Worm (Caenorhabditis elegans) whole organism, L1 larva: ENCODE results near the gene M04C3.5.

Experiments
- C16A3.4 ChIP-seq: fragments of 150-350 bp; optimal IDR thresholded peaks from 2 replicates; lab custom pipeline; 2014; ENCODE audit warnings: missing biosample characterization, missing genetic modification characterization
- ama-1 ChIP-seq: fragments of 150-350 bp; optimal IDR thresholded peaks from 2 replicates; lab custom pipeline; 2014
- ces-1 ChIP-seq: fragments of 150-350 bp; optimal IDR thresholded peaks from 2 replicates; lab custom pipeline; 2014; ENCODE audit warnings: missing biosample characterization, missing genetic modification reagents, missing genetic modification characterization
- efl-1 ChIP-seq, 4 experiments: fragments of 150-350 bp; optimal IDR thresholded peaks in 3 of 4; peaks in 1 of 4; 1 replicate in 1 of 4; 2 replicates in 3 of 4; lab custom pipeline; 2014; ENCODE audit warnings: missing biosample characterization in 2 of 4, missing genetic modification characterization in 2 of 4, missing genetic modification reagents in 2 of 4
- efl-3 ChIP-seq: fragments of 200-800 bp; sonication (Bioruptor generic); optimal IDR thresholded peaks from 2 replicates; lab custom pipeline; 2018; ENCODE audit warnings: mild to moderate bottlenecking, missing genetic modification characterization, missing compliant biosample characterization
- elt-2 ChIP-seq: sonication (generic microtip); optimal IDR thresholded peaks from 2 replicates; lab custom pipeline; 2016; ENCODE audit warnings: missing genetic modification characterization, mild to moderate bottlenecking, inconsistent platforms, missing compliant biosample characterization, missing genetic modification reagents
- hlh-17 ChIP-seq: fragments of 200-800 bp; sonication (Bioruptor generic); optimal IDR thresholded peaks from 2 replicates; lab custom pipeline; 2018; ENCODE audit warnings: missing genetic modification characterization, mild to moderate bottlenecking, missing compliant biosample characterization, moderate library complexity, borderline replicate concordance
- irx-1 ChIP-seq: sonication (generic microtip); optimal IDR thresholded peaks from 2 replicates; lab custom pipeline; 2016; ENCODE audit warnings: missing genetic modification characterization, missing compliant biosample characterization
- isw-1 ChIP-seq: fragments of 200-800 bp; sonication (Bioruptor generic); IDR thresholded peaks from 2 replicates; pipeline ENCODE4 v1.3.6; 2022; ENCODE audit warnings: missing genetic modification characterization, missing compliant biosample characterization
- lin-35 ChIP-seq, 2 experiments: fragments of 150-350 bp; optimal IDR thresholded peaks; 2 replicates each; lab custom pipeline; 2014; ENCODE audit warnings: missing biosample characterization in 2 of 2, missing genetic modification characterization in 2 of 2, missing genetic modification reagents in 2 of 2
- lin-39 ChIP-seq: fragments of 150-350 bp; optimal IDR thresholded peaks from 2 replicates; lab custom pipeline; 2014; ENCODE audit warnings: missing biosample characterization, missing genetic modification reagents, missing genetic modification characterization
- lir-3 ChIP-seq: sonication (generic microtip); optimal IDR thresholded peaks from 2 replicates; lab custom pipeline; 2016; ENCODE audit warnings: mild to moderate bottlenecking, missing genetic modification characterization, moderate library complexity, missing compliant biosample characterization; ENCODE audit not compliant: poor library complexity
- mdl-1 ChIP-seq, 2 experiments: fragments of 150-350 bp; optimal IDR thresholded peaks; 2 replicates each; lab custom pipeline; 2014 to 2017; ENCODE audit warnings: missing biosample characterization in 2 of 2, missing genetic modification characterization in 2 of 2, inconsistent platforms in 1 of 2
- mef-2 ChIP-seq: fragments of 150-350 bp; optimal IDR thresholded peaks from 2 replicates; lab custom pipeline; 2014; ENCODE audit warnings: missing biosample characterization, missing genetic modification characterization
- mep-1 ChIP-seq: fragments of 150-350 bp; optimal IDR thresholded peaks from 2 replicates; lab custom pipeline; 2014; ENCODE audit warnings: missing biosample characterization, missing genetic modification characterization
- nhr-19 ChIP-seq: fragments of 200-800 bp; sonication (Bioruptor generic); conservative IDR thresholded peaks from 2 replicates; pipeline ENCODE4 v1.3.6; 2022; ENCODE audit warnings: missing genetic modification characterization, missing compliant biosample characterization
- nhr-20 ChIP-seq: sonication (generic microtip); optimal IDR thresholded peaks from 2 replicates; lab custom pipeline; 2016; ENCODE audit warnings: mild to moderate bottlenecking, missing genetic modification characterization, missing compliant biosample characterization
- nhr-28 ChIP-seq: fragments of 150-350 bp; optimal IDR thresholded peaks from 2 replicates; lab custom pipeline; 2014; ENCODE audit warnings: missing biosample characterization, missing genetic modification characterization
- nhr-77 ChIP-seq: fragments of 150-350 bp; optimal IDR thresholded peaks from 2 replicates; lab custom pipeline; 2014; ENCODE audit warnings: missing biosample characterization, missing genetic modification characterization
- nhr-84 ChIP-seq: sonication (generic microtip); optimal IDR thresholded peaks from 2 replicates; lab custom pipeline; 2017; ENCODE audit warnings: missing biosample characterization, missing genetic modification characterization
- nhr-90 ChIP-seq: sonication (generic microtip); optimal IDR thresholded peaks from 2 replicates; lab custom pipeline; 2016; ENCODE audit warnings: mild to moderate bottlenecking, missing genetic modification characterization, missing compliant biosample characterization; ENCODE audit not compliant: poor library complexity
- snpc-4 ChIP-seq: fragments of 150-350 bp; optimal IDR thresholded peaks from 2 replicates; lab custom pipeline; 2014; ENCODE audit warnings: missing biosample characterization, missing genetic modification characterization
- sox-4 ChIP-seq: sonication (generic microtip); optimal IDR thresholded peaks from 2 replicates; lab custom pipeline; 2016; ENCODE audit warnings: missing genetic modification characterization, missing compliant biosample characterization
- sup-37 ChIP-seq: fragments of 200-800 bp; sonication (Bioruptor generic); optimal IDR thresholded peaks from 2 replicates; lab custom pipeline; 2018; ENCODE audit warnings: mild to moderate bottlenecking, missing genetic modification characterization, missing compliant biosample characterization
- tlp-1 ChIP-seq: fragments of 150-350 bp; optimal IDR thresholded peaks from 2 replicates; lab custom pipeline; 2014; ENCODE audit warnings: missing biosample characterization, missing genetic modification characterization
- unc-62 ChIP-seq: fragments of 150-350 bp; optimal IDR thresholded peaks from 2 replicates; lab custom pipeline; 2014; ENCODE audit warnings: missing biosample characterization, missing genetic modification reagents, missing genetic modification characterization
- unc-98 ChIP-seq: fragments of 200-800 bp; sonication (Bioruptor generic); IDR thresholded peaks from 2 replicates; pipeline ENCODE4 v1.3.6; 2022; ENCODE audit warnings: missing genetic modification characterization, missing compliant biosample characterization
- vab-15 ChIP-seq: sonication (generic microtip); optimal IDR thresholded peaks from 2 replicates; lab custom pipeline; 2017; ENCODE audit warnings: missing genotype, mild to moderate bottlenecking, missing genetic modification characterization, missing compliant biosample characterization
- ztf-4 ChIP-seq: fragments of 150-350 bp; optimal IDR thresholded peaks from 2 replicates; lab custom pipeline; 2014; ENCODE audit warnings: missing biosample characterization, missing genetic modification characterization

M04C3.5 gene

DNA sequence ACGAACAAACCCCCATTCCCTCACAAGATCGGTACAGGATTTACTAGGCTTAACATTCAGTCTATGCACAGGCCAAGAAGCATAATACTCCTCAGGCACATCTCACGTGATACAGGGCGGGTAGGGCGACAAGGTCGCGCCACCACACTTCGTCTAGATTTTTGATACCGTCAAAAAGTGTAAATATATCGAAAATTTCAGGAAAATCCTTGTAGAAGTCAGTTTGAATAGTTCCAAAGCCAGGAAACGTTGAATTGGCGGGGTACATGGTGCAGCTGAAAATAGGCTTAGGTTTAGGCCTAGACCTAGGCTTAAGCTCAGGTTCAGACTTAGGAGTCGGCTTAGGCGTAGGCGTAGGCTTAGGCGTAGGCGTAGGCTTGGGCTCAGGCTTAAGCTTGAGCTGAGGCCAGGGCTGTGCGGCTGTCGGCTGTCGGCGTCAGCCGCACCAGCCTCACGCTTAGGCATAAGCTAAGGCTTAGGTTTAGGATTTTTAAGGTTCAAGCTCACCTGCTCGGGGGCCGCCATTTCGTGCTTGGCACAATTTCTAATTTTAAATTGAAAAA, 19.1 kb upstream of the M04C3.5 start:
- TF ChIP-seq C16A3.4 = no peak
- TF ChIP-seq nhr-19 (GFP tag; lab: Robert Waterston, UW) = 0 out of 2 replicates have a peak, but pooled peaks have one; percentile 6
- TF ChIP-seq irx-1 (tag; lab: Kevin White, UChicago) = no peak

DNA sequence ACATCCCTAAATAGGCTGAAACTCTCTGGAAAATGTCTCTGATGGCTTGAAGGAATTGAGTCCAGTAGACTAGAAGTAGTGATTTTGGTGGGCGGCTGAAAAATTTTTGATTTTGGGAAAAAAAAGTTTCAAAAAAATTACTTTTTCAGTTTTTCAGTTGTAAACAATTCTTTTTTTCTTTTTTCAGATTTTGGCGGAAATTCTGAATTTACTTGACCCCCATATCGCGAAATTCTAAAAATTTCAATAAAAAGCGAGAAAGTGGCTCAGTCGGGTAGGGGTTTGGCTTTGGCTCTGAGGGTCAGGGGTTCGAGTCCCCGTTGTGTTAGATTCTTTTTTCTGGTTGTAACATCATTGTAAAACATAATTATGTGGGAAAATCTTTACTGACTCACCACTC, 18.5 kb upstream of the M04C3.5 start, which contains the start of gene srw-85:
TSS of gene srw-85 (minus strand) at position 101 of the 400 bp plus-strand sequence.
- no peak for TF ChIP-seq nhr-77 (tag; lab: Kevin White, UChicago)
- no peak for TF ChIP-seq unc-62 (GFP tag; lab: Kevin White, UChicago)
- no peak for TF ChIP-seq elt-2 (tag; lab: Kevin White, UChicago)
- TF ChIP-seq hlh-17 (GFP tag; lab: Kevin White, UChicago) = no peak
- no peak for TF ChIP-seq ces-1 (GFP tag; lab: Kevin White, UChicago)
- TF ChIP-seq sup-37 = no peak
- no peak for TF ChIP-seq ama-1 (lab: Kevin White, UChicago)
- TF ChIP-seq nhr-84 (tag; lab: Kevin White, UChicago) = no peak
- no peak for TF ChIP-seq efl-3 (GFP tag; lab: Kevin White, UChicago)
- no peak for TF ChIP-seq lin-39
- TF ChIP-seq C16A3.4 = no peak
- no peak for TF ChIP-seq nhr-90 (tag; lab: Kevin White, UChicago)
- no peak for TF ChIP-seq vab-15 (tag; lab: Kevin White, UChicago)
- no peak for TF ChIP-seq ztf-4 (tag; lab: Kevin White, UChicago)
- no peak for TF ChIP-seq isw-1

DNA sequence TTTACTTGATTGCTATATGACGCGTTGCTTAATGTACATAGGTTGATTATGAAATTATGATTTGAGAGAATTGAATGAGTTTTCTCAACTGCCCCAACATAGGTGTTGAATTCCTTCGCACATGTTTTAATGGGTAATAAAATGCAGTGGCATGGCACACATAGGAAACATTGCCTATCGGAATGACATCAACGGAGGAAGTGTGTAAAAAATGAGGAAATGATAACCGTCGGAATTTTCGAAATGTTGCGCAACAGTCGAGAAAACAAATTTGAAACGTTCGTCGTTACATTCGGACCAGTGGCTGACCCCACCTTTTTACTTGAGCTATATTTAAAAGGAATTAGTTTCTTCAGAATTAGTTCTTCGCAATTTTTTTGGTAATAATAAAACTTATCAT, 17.5 kb upstream of the M04C3.5 start:
- TF ChIP-seq nhr-28 (tag; lab: Kevin White, UChicago) (no peak), mep-1 (tag; lab: Kevin White, UChicago) (no peak), elt-2 (tag; lab: Kevin White, UChicago) (peak; percentile 14), tlp-1 (tag; lab: Kevin White, UChicago) (no peak), lir-3 (no peak)

DNA sequence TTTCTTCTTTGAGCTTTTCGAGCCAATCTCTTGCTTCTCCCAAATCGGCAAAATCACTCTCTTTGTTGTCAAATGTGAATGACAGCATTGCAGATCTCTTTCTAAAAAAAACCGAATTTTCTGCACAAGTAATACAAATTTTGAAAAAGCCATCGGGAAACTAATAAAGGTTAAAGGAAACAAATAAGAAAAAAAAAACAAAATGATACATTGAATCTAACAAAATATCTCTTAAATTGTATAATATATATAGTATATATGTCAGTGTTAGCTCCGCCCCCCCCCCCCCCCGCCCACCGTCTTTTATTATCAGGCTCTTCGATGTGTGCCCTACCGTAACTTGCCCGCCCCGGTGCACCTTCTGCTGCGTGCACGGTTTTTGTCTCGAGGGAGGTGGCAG, 16.6 kb upstream of the M04C3.5 start, which contains the start of gene C25F9.11:
TSS of gene C25F9.11 (minus strand) at position 101 of the 400 bp plus-strand sequence.
- no peak for TF ChIP-seq ces-1 (GFP tag; lab: Kevin White, UChicago)

DNA sequence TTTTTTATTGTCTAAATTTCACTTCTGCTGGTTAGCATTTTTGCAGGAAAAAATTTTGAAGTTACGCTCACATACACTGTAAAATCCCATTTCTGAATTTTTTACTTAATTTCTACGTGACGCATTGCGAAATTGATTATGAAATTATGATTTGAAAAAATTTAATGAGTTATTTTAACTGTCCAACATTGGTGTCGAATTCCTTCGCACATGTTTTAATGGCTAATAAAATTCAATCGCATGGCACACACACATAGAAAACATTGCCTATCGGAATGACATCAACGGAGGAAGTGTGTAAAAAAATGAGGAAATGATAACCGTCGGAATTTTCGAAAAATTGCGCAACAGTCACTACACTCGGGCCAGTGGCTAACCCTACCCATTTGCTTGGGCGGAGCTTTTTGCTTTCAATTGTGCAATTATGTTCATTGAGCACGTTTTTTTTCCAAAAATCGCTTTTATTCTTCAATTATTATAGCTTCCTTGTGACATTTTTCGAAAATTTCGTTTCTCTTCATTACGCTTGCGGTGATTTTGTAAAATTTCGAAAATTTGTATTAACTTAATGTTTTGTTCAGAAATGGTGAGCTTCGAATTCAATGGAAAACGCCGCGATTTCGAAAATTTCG, 15.6 kb upstream of the M04C3.5 start, which contains the start of gene C25F9.16:
TSS of gene C25F9.16 (plus strand) at position 582 of the 632 bp plus-strand sequence.
- TF ChIP-seq snpc-4 (no peak), mdl-1 (tag; optimal IDR thresholded peaks at IDR 0.05; lab: Kevin White, UChicago) (no peak), lin-35 (GFP tag; optimal IDR thresholded peaks at IDR 0.05; lab: Kevin White, UChicago) (peak in 1 of 2 experiments; percentile 15), efl-1 (optimal IDR thresholded peaks at IDR 0.05; lab: Kevin White, UChicago) (no peak), efl-1 (GFP tag; optimal IDR thresholded peaks at IDR 0.05 in 1 of 2; lab: Kevin White, UChicago) (peak in 1 of 2 experiments; percentile 40)
- TF ChIP-seq, all 84 proteins: peak for 2

DNA sequence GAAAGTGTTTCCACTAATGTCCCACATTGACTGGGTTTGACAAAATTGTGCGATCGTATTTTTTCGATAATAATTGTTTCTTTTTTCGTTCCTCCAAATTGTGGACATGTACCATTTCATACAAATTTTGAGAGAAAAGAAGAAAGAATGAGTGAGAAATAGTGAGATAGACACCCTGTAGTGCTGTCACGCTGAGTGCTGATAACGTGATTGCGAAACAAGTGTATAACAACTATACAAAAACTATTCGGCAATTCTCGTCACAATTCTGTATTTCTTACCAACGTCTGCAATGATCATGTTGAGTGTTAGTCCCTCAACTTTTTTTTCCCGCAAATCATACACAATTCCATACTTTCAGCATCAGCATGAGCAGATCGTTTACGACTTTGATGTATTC, 13.2 kb upstream of the M04C3.5 start, which contains the start of gene C25F9.14:
TSS of gene C25F9.14 (plus strand) at position 178 of the 400 bp plus-strand sequence.
- TF ChIP-seq unc-98 (GFP tag; lab: Robert Waterston, UW) (no peak), sox-4 (tag; lab: Kevin White, UChicago) (no peak), efl-1 (optimal IDR thresholded peaks at IDR 0.05; lab: Kevin White, UChicago) (no peak), efl-1 (GFP tag; optimal IDR thresholded peaks at IDR 0.05 in 1 of 2; lab: Kevin White, UChicago) (peak in 1 of 2 experiments; percentile 21), mef-2 (no peak), hlh-17 (GFP tag; lab: Kevin White, UChicago) (no peak), nhr-20 (tag; lab: Kevin White, UChicago) (no peak), nhr-28 (tag; lab: Kevin White, UChicago) (no peak), snpc-4 (no peak)
